Fruit fly (Drosophila melanogaster): ENCODE results near the gene AIF.

Gene AIF

DNA sequence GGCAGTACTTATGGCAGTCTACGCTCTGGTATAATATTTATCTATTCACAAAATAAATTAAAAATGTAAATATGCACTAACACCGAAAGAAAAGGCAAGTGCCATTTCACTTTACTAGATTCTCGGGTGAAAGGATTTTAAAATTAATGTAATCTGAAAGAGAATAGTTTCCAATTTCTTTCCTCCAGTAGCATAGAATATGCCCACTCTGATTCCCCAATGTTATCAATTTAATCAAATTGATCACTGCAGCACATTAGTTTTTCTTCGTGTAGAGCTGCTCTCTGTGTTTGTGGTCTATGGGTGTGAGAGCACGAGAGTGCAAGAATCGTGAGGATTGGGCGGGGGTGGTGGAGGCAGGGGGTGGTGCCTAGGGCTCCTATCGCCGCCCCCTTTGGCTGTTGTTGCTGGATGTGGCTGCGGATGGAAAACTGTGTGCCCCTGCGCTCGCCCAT lies 49.6 kb downstream of the AIF start (continued):
- peak; percentile 84 for TF ChIP-seq ewg (GFP tag; optimal IDR thresholded peaks at IDR 0.05)
- peak; percentile 82 for TF ChIP-seq Atf3 (GFP tag; optimal IDR thresholded peaks at IDR 0.05)
- TF ChIP-seq Pdp1 (GFP tag; optimal IDR thresholded peaks at IDR 0.05) = peak; percentile 42 to 70
- peak; percentile 91 for TF ChIP-seq CG17829 (tag; optimal IDR thresholded peaks at IDR 0.05)
- TF ChIP-seq Gug (GFP tag; IDR thresholded peaks at IDR 0.05) = peak; percentile 42; the same call in 2 of the 4 replicates
- TF ChIP-seq CG12299 (tag; optimal IDR thresholded peaks at IDR 0.05) = peak; percentile 64
- no peak for TF ChIP-seq CG31224 (GFP tag; IDR thresholded peaks at IDR 0.05)
- peak; percentile 74 for TF ChIP-seq sisA (GFP tag; IDR thresholded peaks at IDR 0.05)
- TF ChIP-seq schlank (tag; optimal IDR thresholded peaks at IDR 0.05) = no peak
- peak; percentile 71 for TF ChIP-seq wor (GFP tag; IDR thresholded peaks at IDR 0.05)
- peak; percentile 77 for TF ChIP-seq CG5245 (GFP tag; optimal IDR thresholded peaks at IDR 0.05)
- no peak for TF ChIP-seq zfh2 (GFP tag; optimal IDR thresholded peaks at IDR 0.05)
- peak; percentile 9 for TF ChIP-seq bigmax (GFP tag; optimal IDR thresholded peaks at IDR 0.05)
- TF ChIP-seq prd (optimal IDR thresholded peaks at IDR 0.05) = no peak
- peak; percentile 80 for TF ChIP-seq prd (GFP tag; IDR thresholded peaks at IDR 0.05)
- TF ChIP-seq Jarid2 (GFP tag; optimal IDR thresholded peaks at IDR 0.05) = peak; percentile 65
- TF ChIP-seq CG17186 (GFP tag; optimal IDR thresholded peaks at IDR 0.05) = peak; percentile 71
- TF ChIP-seq CG7271 (tag; optimal IDR thresholded peaks at IDR 0.05) = peak; percentile 6
- TF ChIP-seq Usf (GFP tag; optimal IDR thresholded peaks at IDR 0.05) = peak; percentile 67
- TF ChIP-seq CG7372 (GFP tag; IDR thresholded peaks at IDR 0.05) = peak; percentile 28; the same call in 1 of the 2 replicates
- TF ChIP-seq CG2875 (GFP tag; optimal IDR thresholded peaks at IDR 0.05) = peak; percentile 89
- peak; percentile 88 for TF ChIP-seq cato (GFP tag; optimal IDR thresholded peaks at IDR 0.05; ENCODE audit: borderline replicate concordance)
- TF ChIP-seq Six4 (GFP tag; optimal IDR thresholded peaks at IDR 0.05) = peak; percentile 85
- 0 out of 2 replicates have a peak, but pooled peaks have one; percentile 7 for TF ChIP-seq dati (GFP tag; IDR thresholded peaks at IDR 0.05)
- peak; percentile 54 for TF ChIP-seq lilli (GFP tag; optimal IDR thresholded peaks at IDR 0.05)
- peak; percentile 66 for TF ChIP-seq CG10654 (GFP tag; optimal IDR thresholded peaks at IDR 0.05)
- TF ChIP-seq Oaz (GFP tag; IDR thresholded peaks at IDR 0.05) = no peak
- TF ChIP-seq en (GFP tag; optimal IDR thresholded peaks at IDR 0.05) = peak; percentile 63
- no peak for TF ChIP-seq ham (GFP tag; IDR thresholded peaks at IDR 0.05)
- peak; percentile 88 for TF ChIP-seq oc (tag; optimal IDR thresholded peaks at IDR 0.05)
- no peak for TF ChIP-seq CG4360 (GFP tag; IDR thresholded peaks at IDR 0.05)
- TF ChIP-seq Spps (tag; optimal IDR thresholded peaks at IDR 0.05) = peak; percentile 91
- TF ChIP-seq CG1647 (GFP tag; optimal IDR thresholded peaks at IDR 0.05) = peak; percentile 46
- no peak; the same call in none of the 2 replicates for TF ChIP-seq CG31441 (GFP tag; IDR thresholded peaks at IDR 0.05)
- TF ChIP-seq CG2202 (tag; optimal IDR thresholded peaks at IDR 0.05) = peak; percentile 93
- 0 out of 2 replicates have a peak, but pooled peaks have one; percentile 29 for TF ChIP-seq CG14014 (GFP tag; IDR thresholded peaks at IDR 0.05)
- no peak for TF ChIP-seq Dip3 (GFP tag; optimal IDR thresholded peaks at IDR 0.05)
- no peak for TF ChIP-seq Hey (tag; optimal IDR thresholded peaks at IDR 0.05)
- peak; percentile 79 for TF ChIP-seq CG18764 (GFP tag; optimal IDR thresholded peaks at IDR 0.05)
- TF ChIP-seq CTCF (GFP tag; optimal IDR thresholded peaks at IDR 0.05) = peak; percentile 38
- TF ChIP-seq sr (GFP tag; IDR thresholded peaks at IDR 0.05) = no peak
- TF ChIP-seq ara (GFP tag; IDR thresholded peaks at IDR 0.05) = peak; percentile 88
- no peak for TF ChIP-seq CG15479 (GFP tag; optimal IDR thresholded peaks at IDR 0.05)
- TF ChIP-seq run (tag; optimal IDR thresholded peaks at IDR 0.05) = peak; percentile 66
- TF ChIP-seq lola (GFP tag; optimal IDR thresholded peaks at IDR 0.05) = peak in 1 of 3 experiments; percentile 97
- peak; percentile 33 for TF ChIP-seq HLH54F (GFP tag; optimal IDR thresholded peaks at IDR 0.05)
- TF ChIP-seq CG18011 (GFP tag; optimal IDR thresholded peaks at IDR 0.05) = no peak
- peak; percentile 66 for TF ChIP-seq Side (GFP tag; optimal IDR thresholded peaks at IDR 0.05)
- no peak for TF ChIP-seq ato (GFP tag; IDR thresholded peaks at IDR 0.05; ENCODE audit: partially characterized antibody)
- no peak for TF ChIP-seq Adf1 (GFP tag; IDR thresholded peaks at IDR 0.05)
- peak; percentile 72 for TF ChIP-seq CG33213 (GFP tag; optimal IDR thresholded peaks at IDR 0.05)
- peak; percentile 42 for TF ChIP-seq CG6683 (GFP tag; optimal IDR thresholded peaks at IDR 0.05)
